Fruit fly (Drosophila melanogaster) whole organism, wandering third instar larva: ENCODE measurements around the gene Mondo.

Source experiments
- Abd-B ChIP-seq: fragments of >200 bp; optimal IDR thresholded peaks from 2 replicates; lab custom pipeline; 2017; ENCODE audit warnings: missing biosample characterization, missing genetic modification characterization
- CG32264 ChIP-seq: fragments of 200-800 bp; sonication (Bioruptor generic); optimal IDR thresholded peaks from 2 replicates; lab custom pipeline; 2016; ENCODE audit warnings: missing biosample characterization, missing genetic modification characterization
- CG9705 ChIP-seq: fragments of 200-800 bp; sonication (Bioruptor generic); optimal IDR thresholded peaks from 2 replicates; lab custom pipeline; 2018; ENCODE audit warnings: missing biosample characterization, mild to moderate bottlenecking, missing genetic modification characterization
- CrebA ChIP-seq: fragments of 200-800 bp; sonication (Bioruptor generic); optimal IDR thresholded peaks from 2 replicates; lab custom pipeline; 2016; ENCODE audit warnings: missing biosample characterization, mild to moderate bottlenecking, missing genetic modification characterization, borderline replicate concordance
- Dfd ChIP-seq: fragments of >200 bp; optimal IDR thresholded peaks from 2 replicates; lab custom pipeline; 2017; ENCODE audit warnings: missing biosample characterization, missing genetic modification characterization
- Dif ChIP-seq: fragments of 200-275, 200-300 bp; sonication (Bioruptor generic); optimal IDR thresholded peaks from 2 replicates; lab custom pipeline; 2018; ENCODE audit warnings: missing biosample characterization, missing genetic modification characterization; ENCODE audit not compliant: partially characterized antibody
- GATAd ChIP-seq: sonication (Bioruptor generic); optimal IDR thresholded peaks from 2 replicates; lab custom pipeline; 2016; ENCODE audit warnings: missing biosample characterization, missing genetic modification characterization
- HLH106 ChIP-seq: fragments of 200-800 bp; optimal IDR thresholded peaks from 3 replicates; lab custom pipeline; 2019; ENCODE audit warnings: missing biosample characterization, mild to moderate bottlenecking, missing genetic modification characterization, moderate library complexity
- Hnf4 ChIP-seq: fragments of 200-800 bp; sonication (Bioruptor generic); optimal IDR thresholded peaks from 2 replicates; lab custom pipeline; 2016; ENCODE audit warnings: missing biosample characterization, mild to moderate bottlenecking, missing genetic modification characterization
- Hr78 ChIP-seq: fragments of >200 bp; optimal IDR thresholded peaks from 2 replicates; lab custom pipeline; 2017; ENCODE audit warnings: missing biosample characterization, missing genetic modification characterization
- Hr83 ChIP-seq: fragments of 200-300 bp; sonication (Bioruptor generic); optimal IDR thresholded peaks from 2 replicates; lab custom pipeline; 2016; ENCODE audit warnings: missing biosample characterization, mild to moderate bottlenecking, missing genetic modification characterization, moderate library complexity; ENCODE audit not compliant: poor library complexity, severe bottlenecking
- Jra ChIP-seq: sonication (Bioruptor generic); optimal IDR thresholded peaks from 2 replicates; lab custom pipeline; 2016; ENCODE audit warnings: missing biosample characterization, missing genetic modification characterization
- Mio ChIP-seq: sonication (Bioruptor generic); optimal IDR thresholded peaks from 2 replicates; lab custom pipeline; 2016; ENCODE audit warnings: missing biosample characterization, missing genetic modification characterization
- Myc ChIP-seq: fragments of >200 bp; optimal IDR thresholded peaks from 2 replicates; lab custom pipeline; 2017
- N ChIP-seq: fragments of >200 bp; optimal IDR thresholded peaks from 2 replicates; lab custom pipeline; 2018; ENCODE audit warnings: missing biosample characterization, missing external identifiers, missing genetic modification characterization
- Rel ChIP-seq, 2 experiments: fragments of 200-800 bp; sonication (Bioruptor generic) in 1 of 2; optimal IDR thresholded peaks; 2 replicates in 1 of 2; 3 replicates in 1 of 2; lab custom pipeline; 2016 to 2019; ENCODE audit warnings: mild to moderate bottlenecking in 2 of 2, missing biosample characterization in 2 of 2, missing genetic modification characterization in 2 of 2, moderate library complexity in 1 of 2
- Sp1 ChIP-seq: fragments of 200-800 bp; sonication (Bioruptor generic); optimal IDR thresholded peaks from 3 replicates; lab custom pipeline; 2019; ENCODE audit warnings: missing biosample characterization, mild to moderate bottlenecking, missing genetic modification characterization, moderate library complexity
- Vsx2 ChIP-seq: fragments of 200-300, 225-300 bp; sonication (Bioruptor generic); optimal IDR thresholded peaks from 2 replicates; lab custom pipeline; 2018; ENCODE audit warnings: missing biosample characterization, missing genetic modification characterization; ENCODE audit not compliant: partially characterized antibody
- br ChIP-seq: fragments of 200-800 bp; sonication (Bioruptor generic); optimal IDR thresholded peaks from 2 replicates; lab custom pipeline; 2016; ENCODE audit warnings: missing biosample characterization, missing genetic modification characterization
- brk ChIP-seq: fragments of 200-800 bp; sonication (Bioruptor generic); optimal IDR thresholded peaks from 2 replicates; lab custom pipeline; 2016; ENCODE audit warnings: missing biosample characterization, mild to moderate bottlenecking, missing genetic modification characterization
- dl ChIP-seq, 2 experiments: fragments of 175-275, 200-275 bp in 1 of 2; fragments of 200-275 bp in 1 of 2; sonication (Bioruptor generic); optimal IDR thresholded peaks; lab custom pipeline; 2018; ENCODE audit warnings: mild to moderate bottlenecking in 2 of 2, missing biosample characterization in 2 of 2, missing genetic modification characterization in 2 of 2, moderate library complexity in 2 of 2; ENCODE audit not compliant: partially characterized antibody in 2 of 2, insufficient read depth in 1 of 2
- dmrt93B ChIP-seq: fragments of 200-800 bp; sonication (Bioruptor generic); optimal IDR thresholded peaks from 2 replicates; lab custom pipeline; 2018; ENCODE audit warnings: missing biosample characterization, mild to moderate bottlenecking, missing genetic modification characterization
- dsf ChIP-seq: sonication (Bioruptor generic); optimal IDR thresholded peaks from 2 replicates; lab custom pipeline; 2016; ENCODE audit warnings: missing biosample characterization, missing genetic modification characterization, borderline replicate concordance
- ey ChIP-seq: fragments of 200-800 bp; sonication (Bioruptor generic); optimal IDR thresholded peaks from 2 replicates; lab custom pipeline; 2016; ENCODE audit warnings: missing biosample characterization, missing genetic modification characterization
- foxo ChIP-seq, 2 experiments: fragments of 200-800 bp; sonication (Bioruptor generic); optimal IDR thresholded peaks; 2 replicates in 1 of 2; 3 replicates in 1 of 2; lab custom pipeline; 2016 to 2017; ENCODE audit warnings: missing biosample characterization in 2 of 2, missing genetic modification characterization in 2 of 2
- fru ChIP-seq: fragments of 200-800 bp; sonication (Bioruptor generic); optimal IDR thresholded peaks from 3 replicates; lab custom pipeline; 2016; ENCODE audit warnings: missing biosample characterization, mild to moderate bottlenecking, missing genetic modification characterization
- h ChIP-seq: fragments of 200-800 bp; sonication (Bioruptor generic); optimal IDR thresholded peaks from 3 replicates; lab custom pipeline; 2016; ENCODE audit warnings: missing biosample characterization, mild to moderate bottlenecking, missing genetic modification characterization
- jim ChIP-seq: fragments of 175-275, 200-325 bp; sonication (Bioruptor generic); optimal IDR thresholded peaks from 2 replicates; lab custom pipeline; 2016; ENCODE audit warnings: missing biosample characterization, mild to moderate bottlenecking, missing genetic modification characterization
- pan ChIP-seq: fragments of >200 bp; optimal IDR thresholded peaks from 2 replicates; lab custom pipeline; 2017
- psq ChIP-seq: fragments of 200-800 bp; sonication (Bioruptor generic); optimal IDR thresholded peaks from 3 replicates; lab custom pipeline; 2017; ENCODE audit warnings: missing biosample characterization, mild to moderate bottlenecking, missing genetic modification characterization, moderate library complexity
- rgr ChIP-seq: fragments of 200-800 bp; sonication (Bioruptor generic); optimal IDR thresholded peaks from 3 replicates; lab custom pipeline; 2016; ENCODE audit warnings: missing biosample characterization, mild to moderate bottlenecking, missing genetic modification characterization
- sage ChIP-seq: fragments of 200-800 bp; sonication (Bioruptor generic); optimal IDR thresholded peaks from 2 replicates; lab custom pipeline; 2016; ENCODE audit warnings: missing biosample characterization, mild to moderate bottlenecking, missing genetic modification characterization
- sv ChIP-seq: fragments of 200-800 bp; sonication (Bioruptor generic); optimal IDR thresholded peaks from 3 replicates; lab custom pipeline; 2016; ENCODE audit warnings: missing biosample characterization, missing genetic modification characterization
- tai ChIP-seq: sonication (Bioruptor generic); optimal IDR thresholded peaks from 2 replicates; lab custom pipeline; 2016; ENCODE audit warnings: missing biosample characterization, missing genetic modification characterization
- usp ChIP-seq: fragments of >200 bp; optimal IDR thresholded peaks from 2 replicates; lab custom pipeline; 2017; ENCODE audit warnings: missing biosample characterization, missing genetic modification characterization
- woc ChIP-seq: sonication (Bioruptor generic); optimal IDR thresholded peaks from 2 replicates; lab custom pipeline; 2016; ENCODE audit warnings: missing biosample characterization, mild to moderate bottlenecking, missing genetic modification characterization

The Mondo gene

DNA sequence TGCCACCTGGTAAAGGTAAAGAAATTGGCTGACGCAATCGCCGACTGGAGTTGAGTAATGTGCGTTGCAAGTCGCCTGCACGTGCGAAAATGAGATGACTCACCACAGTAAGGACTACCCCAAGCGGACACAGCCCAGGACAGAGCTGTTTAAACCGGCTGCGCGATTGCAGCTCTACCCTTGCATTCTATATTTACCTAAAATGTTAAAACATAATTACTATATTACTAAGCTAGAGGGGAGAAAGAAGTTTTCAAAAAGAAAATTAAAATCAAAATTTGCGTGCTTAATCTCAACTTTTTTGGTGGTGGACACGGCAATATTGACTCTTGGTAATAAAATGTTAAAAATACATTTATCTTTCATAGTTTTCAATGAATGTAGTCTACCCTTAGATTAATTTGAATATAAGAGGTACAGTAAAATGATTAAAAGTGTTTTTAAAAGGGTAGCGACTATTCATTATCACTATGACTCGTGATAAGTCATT lies 1.4 kb upstream of the Mondo start:
- TF ChIP-seq Dfd (GFP tag; lab: Kevin White, UChicago) = no peak
- TF ChIP-seq ey = no peak
- no peak for TF ChIP-seq woc (GFP tag; lab: Kevin White, UChicago)
- TF ChIP-seq sv (GFP tag; lab: Kevin White, UChicago) = no peak
- TF ChIP-seq Vsx2 (GFP tag; lab: Kevin White, UChicago) = no peak
- TF ChIP-seq, all 38 proteins: peak for 0

DNA sequence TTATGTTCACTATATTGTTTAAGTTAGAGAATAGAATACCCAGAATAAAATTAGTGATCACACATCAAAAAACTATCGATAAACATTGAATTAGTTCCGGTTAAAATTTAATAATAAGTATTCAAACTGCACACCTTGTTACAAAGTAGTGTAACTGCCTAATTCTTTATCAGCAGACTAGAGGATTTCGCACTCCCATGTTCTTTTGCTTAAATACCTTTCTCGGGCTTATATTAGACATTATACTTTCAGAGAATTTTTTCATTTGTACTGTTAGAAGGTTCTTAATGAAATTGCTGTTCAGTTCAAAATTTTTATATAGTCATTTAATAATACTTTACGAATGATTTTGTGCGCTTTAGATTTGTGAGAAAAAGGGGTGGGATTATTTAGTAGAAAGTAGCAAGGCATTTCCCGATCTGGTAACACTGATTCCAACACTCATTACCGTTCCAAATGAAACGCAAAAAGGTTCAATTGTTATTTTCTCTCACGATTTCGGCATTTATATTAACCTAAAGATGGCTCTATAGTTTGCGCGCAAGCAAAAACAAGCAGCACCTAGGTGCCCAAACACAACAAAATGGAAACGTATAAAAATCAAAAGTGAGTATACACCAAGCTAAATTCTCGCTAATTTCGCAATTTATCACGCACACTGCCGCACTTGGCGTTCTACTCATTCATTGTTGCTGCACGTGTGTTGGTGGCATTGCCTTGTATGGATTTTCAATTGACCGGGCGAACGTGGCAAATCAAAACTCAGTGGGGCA lies 763 bp upstream of the Mondo start, which contains the start of gene crc:
Gene crc, plus strand, starts transcription at position 440 of the 773 bp plus-strand sequence.
- TF ChIP-seq N (GFP tag; lab: Kevin White, UChicago) (peak; percentile 7), psq (GFP tag; lab: Kevin White, UChicago) (no peak), sv (GFP tag; lab: Kevin White, UChicago) (peak; percentile 46), dl (GFP tag; optimal IDR thresholded peaks at IDR 0.05; lab: Kevin White, UChicago; ENCODE audit: insufficient read depth in 1 of 2, partially characterized antibody in 2 of 2) (no peak), br (GFP tag; lab: Kevin White, UChicago) (peak; percentile 21), brk (GFP tag; lab: Kevin White, UChicago) (peak; percentile 41), ey (no peak), Vsx2 (GFP tag; lab: Kevin White, UChicago) (no peak), rgr (GFP tag; lab: Kevin White, UChicago) (peak; percentile 16), tai (GFP tag; lab: Kevin White, UChicago) (peak; percentile 50), woc (GFP tag; lab: Kevin White, UChicago) (peak; percentile 53), Hnf4 (GFP tag; lab: Kevin White, UChicago) (peak; percentile 36), Hr83 (GFP tag; lab: Kevin White, UChicago) (no peak), Abd-B (no peak), usp (GFP tag; lab: Kevin White, UChicago) (no peak), Sp1 (no peak), Hr78 (GFP tag; lab: Kevin White, UChicago) (no peak), HLH106 (tag; lab: Kevin White, UChicago) (peak; percentile 39), foxo (GFP tag; optimal IDR thresholded peaks at IDR 0.05; lab: Kevin White, UChicago) (peak in 1 of 2 experiments; percentile 47), Myc (lab: Kevin White, UChicago) (no peak), Rel (GFP tag; optimal IDR thresholded peaks at IDR 0.05; lab: Kevin White, UChicago) (no peak), Rel (tag; optimal IDR thresholded peaks at IDR 0.05; lab: Kevin White, UChicago) (peak; percentile 12), CG32264 (GFP tag; lab: Kevin White, UChicago) (no peak), CrebA (GFP tag; lab: Kevin White, UChicago) (peak; percentile 87), GATAd (GFP tag; lab: Kevin White, UChicago) (no peak), Dfd (GFP tag; lab: Kevin White, UChicago) (no peak), h (no peak), dmrt93B (GFP tag; lab: Kevin White, UChicago) (no peak)

DNA sequence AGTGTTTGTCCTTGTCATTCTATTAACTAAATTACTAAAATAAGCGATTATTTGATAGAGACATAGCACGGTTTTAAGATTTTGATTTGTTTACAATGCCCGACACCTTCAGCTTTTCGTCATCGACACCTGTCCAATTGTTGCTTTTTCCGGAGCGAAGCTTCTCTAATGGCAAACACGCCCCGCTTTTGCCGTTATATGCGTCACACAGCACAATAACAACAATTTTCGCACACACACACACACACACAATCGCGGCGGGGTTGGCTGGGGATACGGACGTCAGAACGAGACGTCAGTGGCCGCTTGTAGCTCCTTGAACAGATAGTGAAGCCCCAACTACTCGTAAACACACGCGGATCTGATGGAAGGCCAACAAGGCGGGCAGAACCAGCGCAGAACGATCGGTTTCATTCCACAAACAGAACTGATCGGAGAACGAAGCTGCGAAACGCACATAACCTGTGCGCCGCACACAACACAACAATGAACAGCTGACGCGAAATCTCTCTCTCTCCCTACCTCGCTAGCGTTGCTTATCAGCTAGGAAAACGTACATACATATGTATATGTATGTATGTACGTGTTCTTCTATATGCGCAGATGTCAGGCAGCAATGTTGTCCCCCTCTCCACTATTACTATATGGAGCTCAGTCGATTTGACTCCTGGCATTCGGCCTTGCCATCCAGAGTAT lies 644 bp downstream of the Mondo start:
- TF ChIP-seq Dif (GFP tag; lab: Kevin White, UChicago) (peak; percentile 41), rgr (GFP tag; lab: Kevin White, UChicago) (peak; percentile 19), HLH106 (tag; lab: Kevin White, UChicago) (no peak), Rel (GFP tag; optimal IDR thresholded peaks at IDR 0.05; lab: Kevin White, UChicago) (no peak), Rel (tag; optimal IDR thresholded peaks at IDR 0.05; lab: Kevin White, UChicago) (peak; percentile 50), psq (GFP tag; lab: Kevin White, UChicago) (peak; percentile 0), br (GFP tag; lab: Kevin White, UChicago) (no peak), Sp1 (no peak), Vsx2 (GFP tag; lab: Kevin White, UChicago) (no peak), ey (no peak), fru (peak; percentile 22), h (no peak), sage (no peak), pan (no peak), CrebA (GFP tag; lab: Kevin White, UChicago) (peak; percentile 40), woc (GFP tag; lab: Kevin White, UChicago) (no peak), usp (GFP tag; lab: Kevin White, UChicago) (no peak), brk (GFP tag; lab: Kevin White, UChicago) (no peak), Myc (lab: Kevin White, UChicago) (no peak), dl (GFP tag; optimal IDR thresholded peaks at IDR 0.05; lab: Kevin White, UChicago; ENCODE audit: insufficient read depth in 1 of 2, partially characterized antibody in 2 of 2) (peak in 1 of 2 experiments; percentile 37), Mio (GFP tag; lab: Kevin White, UChicago) (no peak), CG32264 (GFP tag; lab: Kevin White, UChicago) (no peak), CG9705 (GFP tag; lab: Kevin White, UChicago) (no peak), Abd-B (no peak), foxo (GFP tag; optimal IDR thresholded peaks at IDR 0.05; lab: Kevin White, UChicago) (peak in 1 of 2 experiments; percentile 17), N (GFP tag; lab: Kevin White, UChicago) (no peak), dsf (GFP tag; lab: Kevin White, UChicago) (no peak), Dfd (GFP tag; lab: Kevin White, UChicago) (peak; percentile 20), sv (GFP tag; lab: Kevin White, UChicago) (no peak), tai (GFP tag; lab: Kevin White, UChicago) (no peak), Hr78 (GFP tag; lab: Kevin White, UChicago) (no peak), jim (GFP tag; lab: Kevin White, UChicago) (no peak), Jra (no peak)
